Fruit fly (Drosophila melanogaster) whole organism, adult: ENCODE data around the gene Nup107.

Experiments
- CG1620 ChIP-seq: fragments of 200-800 bp; sonication (Bioruptor generic); optimal IDR thresholded peaks from 2 replicates; lab custom pipeline; 2016; ENCODE audit warnings: missing biosample characterization, missing genetic modification characterization
- Hr96 ChIP-seq: fragments of 200-800 bp; sonication (Bioruptor generic); optimal IDR thresholded peaks from 2 replicates; lab custom pipeline; 2016; ENCODE audit warnings: missing biosample characterization, missing genetic modification characterization
- Mnt ChIP-seq: fragments of 200-800 bp; sonication (Bioruptor generic); optimal IDR thresholded peaks from 2 replicates; lab custom pipeline; 2016; ENCODE audit warnings: missing biosample characterization, mild to moderate bottlenecking, missing genetic modification characterization
- bab1 ChIP-seq: fragments of 200-800 bp; sonication (Bioruptor generic); optimal IDR thresholded peaks from 3 replicates; lab custom pipeline; 2019; ENCODE audit warnings: missing biosample characterization, mild to moderate bottlenecking, missing genetic modification characterization, moderate library complexity
- cic ChIP-seq: fragments of 200-800 bp; sonication (Bioruptor generic); optimal IDR thresholded peaks from 2 replicates; lab custom pipeline; 2017; ENCODE audit warnings: missing biosample characterization, mild to moderate bottlenecking, missing genetic modification characterization, moderate library complexity
- kay ChIP-seq: fragments of 200-800 bp; sonication (Bioruptor generic); peaks from one replicate; lab custom pipeline; 2016; ENCODE audit warnings: missing biosample characterization, missing genetic modification characterization, borderline replicate concordance
- toe ChIP-seq: fragments of 200-800 bp; sonication (Bioruptor generic); optimal IDR thresholded peaks from 2 replicates; lab custom pipeline; 2016; ENCODE audit warnings: missing biosample characterization, missing genetic modification characterization

DNA sequence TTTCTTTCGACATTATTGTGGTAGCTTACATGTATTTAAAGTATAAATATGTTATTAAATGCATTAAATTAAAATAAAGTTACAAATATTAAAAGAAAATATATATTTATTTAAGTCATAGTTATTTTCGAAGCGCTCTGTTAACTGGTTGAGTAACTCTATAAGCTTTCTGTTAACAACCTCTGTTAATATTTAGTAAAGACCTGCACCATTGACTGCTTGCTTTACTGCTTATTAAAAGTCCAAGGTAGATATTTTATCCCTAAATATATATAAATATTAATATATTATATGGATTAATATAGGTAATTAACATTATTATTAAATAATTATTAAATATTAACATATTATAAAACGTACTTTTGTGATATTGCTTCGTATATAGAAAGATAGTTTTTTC is 14.3 kb downstream of the Nup107 start:
- TF ChIP-seq toe (GFP tag; lab: Kevin White, UChicago) (no peak), kay (no peak), CG1620 (GFP tag; lab: Kevin White, UChicago) (no peak), bab1 (GFP tag; lab: Kevin White, UChicago) (no peak), Hr96 (no peak), Mnt (GFP tag; lab: Kevin White, UChicago) (no peak), cic (no peak)
